Worm (Caenorhabditis elegans): ENCODE measurements around the gene srxa-2.

Gene srxa-2

ce11 chrIV:9440880-9441336 lies 17.7 kb downstream of the srxa-2 start, which contains the start of gene idh-1:
TSS of gene idh-1 (minus strand) at chrIV:9441107.
- peak; percentile 12 for TF ChIP-seq fos-1 (tag; optimal IDR thresholded peaks at IDR 0.05)
- no peak for TF ChIP-seq nhr-11 (tag; optimal IDR thresholded peaks at IDR 0.05)
- TF ChIP-seq ama-1 (optimal IDR thresholded peaks at IDR 0.05) = peak; percentile 81
- peak; percentile 76 for TF ChIP-seq snpc-4 (tag; optimal IDR thresholded peaks at IDR 0.05)
- peak; percentile 49 for TF ChIP-seq gmeb-1 (tag; optimal IDR thresholded peaks at IDR 0.05)
- no peak for TF ChIP-seq sem-4 (tag; optimal IDR thresholded peaks at IDR 0.05)
- no peak for TF ChIP-seq zag-1 (tag; optimal IDR thresholded peaks at IDR 0.05)
- no peak for TF ChIP-seq nhr-10 (tag; optimal IDR thresholded peaks at IDR 0.05)
- TF ChIP-seq lsy-2 (tag; optimal IDR thresholded peaks at IDR 0.05) = peak in 1 of 2 experiments; percentile 41
- TF ChIP-seq unc-62 (GFP tag; optimal IDR thresholded peaks at IDR 0.05) = no peak
- peak; percentile 21 for TF ChIP-seq C34F6.9 (tag; optimal IDR thresholded peaks at IDR 0.05)
- peak; percentile 0 for TF ChIP-seq crh-2 (tag; optimal IDR thresholded peaks at IDR 0.05)
- TF ChIP-seq nhr-25 (tag; optimal IDR thresholded peaks at IDR 0.05) = peak; percentile 68
- TF ChIP-seq sma-3 (GFP tag; optimal IDR thresholded peaks at IDR 0.05) = peak; percentile 11
- peak; percentile 48 for TF ChIP-seq F13H6.1 (tag; optimal IDR thresholded peaks at IDR 0.05)
- TF ChIP-seq nhr-129 (tag; optimal IDR thresholded peaks at IDR 0.05) = peak; percentile 72
- no peak for TF ChIP-seq unc-55 (GFP tag; optimal IDR thresholded peaks at IDR 0.05)

ce11 chrIV:9441391-9441790 lies 18.2 kb downstream of the srxa-2 start:
- no peak for TF ChIP-seq elt-1 (tag; optimal IDR thresholded peaks at IDR 0.05)
- TF ChIP-seq sma-9 (GFP tag; optimal IDR thresholded peaks at IDR 0.05) = peak; percentile 12
- TF ChIP-seq sma-9 (tag; optimal IDR thresholded peaks at IDR 0.05) = no peak
- no peak for TF ChIP-seq unc-39 (tag; optimal IDR thresholded peaks at IDR 0.05)
- TF ChIP-seq lin-39 (tag; optimal IDR thresholded peaks at IDR 0.05) = no peak
- peak; percentile 8 for TF ChIP-seq crh-2 (tag; optimal IDR thresholded peaks at IDR 0.05)
- no peak for TF ChIP-seq elt-3 (tag; optimal IDR thresholded peaks at IDR 0.05)
- TF ChIP-seq blmp-1 (tag; optimal IDR thresholded peaks at IDR 0.05; ENCODE audit: insufficient read depth) = peak; percentile 41
- TF ChIP-seq F13H6.1 (tag; optimal IDR thresholded peaks at IDR 0.05) = no peak
- no peak for TF ChIP-seq ztf-11 (tag; optimal IDR thresholded peaks at IDR 0.05)
- no peak for TF ChIP-seq mdl-1 (tag; optimal IDR thresholded peaks at IDR 0.05)
- no peak for TF ChIP-seq lin-13 (GFP tag; optimal IDR thresholded peaks at IDR 0.05)

- TF ChIP-seq nhr-237 (tag; optimal IDR thresholded peaks at IDR 0.05) (no peak), mdl-1 (tag; optimal IDR thresholded peaks at IDR 0.05) (peak; percentile 72 to 87), zag-1 (tag; optimal IDR thresholded peaks at IDR 0.05) (no peak), F13H6.1 (tag; optimal IDR thresholded peaks at IDR 0.05) (peak; percentile 58), sma-9 (GFP tag; optimal IDR thresholded peaks at IDR 0.05) (peak; percentile 94), sma-9 (tag; optimal IDR thresholded peaks at IDR 0.05) (no peak), snpc-4 (tag; optimal IDR thresholded peaks at IDR 0.05) (no peak), nhr-21 (tag; optimal IDR thresholded peaks at IDR 0.05) (peak; percentile 88), lin-11 (tag; optimal IDR thresholded peaks at IDR 0.05) (no peak), unc-55 (GFP tag; optimal IDR thresholded peaks at IDR 0.05) (no peak), nhr-6 (tag; optimal IDR thresholded peaks at IDR 0.05) (peak; percentile 82), mbf-1 (tag; optimal IDR thresholded peaks at IDR 0.05) (no peak), blmp-1 (tag; optimal IDR thresholded peaks at IDR 0.05; ENCODE audit: insufficient read depth) (peak; percentile 61), ceh-82 (tag; optimal IDR thresholded peaks at IDR 0.05) (no peak), nhr-129 (tag; optimal IDR thresholded peaks at IDR 0.05) (peak; percentile 65), skn-1 (tag; optimal IDR thresholded peaks at IDR 0.05) (peak; percentile 74), nhr-25 (tag; optimal IDR thresholded peaks at IDR 0.05) (peak; percentile 17), ceh-16 (tag; optimal IDR thresholded peaks at IDR 0.05) (peak; percentile 82), R02D3.7 (tag; optimal IDR thresholded peaks at IDR 0.05) (no peak), peb-1 (tag; optimal IDR thresholded peaks at IDR 0.05) (no peak), ZK546.5 (tag; optimal IDR thresholded peaks at IDR 0.05) (no peak), lin-39 (tag; optimal IDR thresholded peaks at IDR 0.05) (no peak), sem-4 (tag; optimal IDR thresholded peaks at IDR 0.05) (peak; percentile 62), unc-62 (GFP tag; optimal IDR thresholded peaks at IDR 0.05) (no peak), nhr-10 (tag; optimal IDR thresholded peaks at IDR 0.05) (peak; percentile 3), lin-13 (GFP tag; optimal IDR thresholded peaks at IDR 0.05) (peak; percentile 41), Y55F3AM.14 (GFP tag; optimal IDR thresholded peaks at IDR 0.05) (no peak), ztf-11 (tag; optimal IDR thresholded peaks at IDR 0.05) (no peak), egl-27 (tag; optimal IDR thresholded peaks at IDR 0.05) (peak; percentile 11), elt-3 (tag; optimal IDR thresholded peaks at IDR 0.05) (no peak), alr-1 (tag; optimal IDR thresholded peaks at IDR 0.05) (no peak), ztf-4 (tag; optimal IDR thresholded peaks at IDR 0.05) (no peak), lsy-2 (tag; optimal IDR thresholded peaks at IDR 0.05) (peak in 1 of 2 experiments; percentile 56), nhr-23 (tag; optimal IDR thresholded peaks at IDR 0.05) (no peak), dmd-4 (tag; optimal IDR thresholded peaks at IDR 0.05) (no peak), unc-39 (tag; optimal IDR thresholded peaks at IDR 0.05) (no peak), gmeb-1 (tag; optimal IDR thresholded peaks at IDR 0.05) (peak; percentile 59), ama-1 (optimal IDR thresholded peaks at IDR 0.05) (peak; percentile 35), fos-1 (tag; optimal IDR thresholded peaks at IDR 0.05) (peak; percentile 39), crh-2 (tag; optimal IDR thresholded peaks at IDR 0.05) (peak; percentile 97), nhr-12 (tag; optimal IDR thresholded peaks at IDR 0.05) (no peak), elt-1 (tag; optimal IDR thresholded peaks at IDR 0.05) (peak; percentile 64), sma-3 (GFP tag; optimal IDR thresholded peaks at IDR 0.05) (peak; percentile 89)
Observed at ce11 chrIV:9442106-9442532, 18.9 kb downstream of the srxa-2 start.
